Fruit fly (Drosophila melanogaster): Measurements from ENCODE around the gene chinmo.

The chinmo gene

DNA sequence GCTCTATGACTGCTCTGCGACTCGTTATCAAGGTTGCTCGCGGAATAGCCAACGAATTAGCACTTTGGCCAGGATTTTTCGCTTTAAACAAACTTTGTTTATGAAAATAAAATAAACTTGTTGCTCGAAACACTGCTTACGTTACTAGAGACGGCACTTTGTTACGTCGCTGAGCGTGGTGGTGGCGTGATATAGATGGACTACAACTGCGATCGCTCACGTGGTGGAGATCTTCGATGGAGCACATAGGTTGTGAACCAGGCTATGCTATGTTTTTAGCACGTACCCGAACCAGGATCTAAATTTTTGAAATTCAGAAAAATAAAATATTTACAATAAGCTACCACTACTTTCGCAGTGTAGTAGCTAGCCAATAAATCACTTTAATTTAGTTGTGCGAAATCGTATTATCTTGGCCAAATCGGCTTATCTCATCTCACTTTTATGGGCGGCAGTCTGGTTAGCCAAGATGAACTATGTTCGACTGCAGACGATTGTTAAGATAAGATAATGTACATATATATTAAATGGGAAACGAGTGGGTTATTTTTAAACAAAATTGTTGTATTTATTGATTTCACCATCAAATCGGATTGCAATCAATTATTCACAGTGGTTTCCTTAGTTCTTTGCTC, 64.8 kb downstream of the chinmo start, which contains the start of gene frtz:
TSS of gene frtz (minus strand) at position 153 of the 635 bp plus-strand sequence.
- TF ChIP-seq Mnt (GFP tag; optimal IDR thresholded peaks at IDR 0.05) = peak; percentile 39
- TF ChIP-seq Crg-1 (GFP tag; optimal IDR thresholded peaks at IDR 0.05) = no peak
- no peak for TF ChIP-seq CG7101 (tag; optimal IDR thresholded peaks at IDR 0.05)
- TF ChIP-seq CG11617 (GFP tag; optimal IDR thresholded peaks at IDR 0.05) = peak; percentile 18
- no peak for TF ChIP-seq CG12768 (GFP tag; optimal IDR thresholded peaks at IDR 0.05)
- no peak for TF ChIP-seq toe (GFP tag; optimal IDR thresholded peaks at IDR 0.05)
- TF ChIP-seq Clk (GFP tag; optimal IDR thresholded peaks at IDR 0.05) = no peak
- TF ChIP-seq bab1 (GFP tag; optimal IDR thresholded peaks at IDR 0.05) = peak; percentile 38

dm6 chr2L:1717247-1717646, 66.2 kb downstream of the chinmo start:
- TF ChIP-seq cnc (optimal IDR thresholded peaks at IDR 0.05) (no peak), toe (GFP tag; optimal IDR thresholded peaks at IDR 0.05) (no peak), Hr96 (GFP tag; optimal IDR thresholded peaks at IDR 0.05) (no peak), kay (GFP tag; ENCODE audit: borderline replicate concordance) (no peak), CG5204 (GFP tag; optimal IDR thresholded peaks at IDR 0.05) (no peak)

DNA sequence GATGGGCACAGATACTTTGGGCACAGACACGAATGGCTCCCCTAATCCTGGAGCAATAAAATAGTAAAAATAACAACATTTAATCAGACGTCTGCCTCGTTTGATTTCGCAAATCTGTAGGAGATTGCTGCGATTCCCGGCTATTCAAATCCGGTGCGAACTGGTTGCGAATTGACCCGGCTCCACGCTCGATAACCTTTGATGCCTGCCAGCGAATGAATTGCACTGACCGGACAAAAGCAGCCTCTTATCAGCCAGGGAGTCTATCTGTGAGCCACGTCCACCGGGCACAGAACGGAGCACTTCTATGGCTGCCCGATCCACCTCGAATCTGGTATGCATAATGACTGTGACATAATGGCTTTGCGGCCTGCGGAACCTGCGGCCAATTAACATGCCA, 68.9 kb downstream of the chinmo start:
- no peak for TF ChIP-seq CG5204 (GFP tag; optimal IDR thresholded peaks at IDR 0.05)
- no peak for TF ChIP-seq Crg-1 (GFP tag; optimal IDR thresholded peaks at IDR 0.05)
- no peak for TF ChIP-seq tj (GFP tag; optimal IDR thresholded peaks at IDR 0.05)
- no peak for TF ChIP-seq CG1620 (GFP tag; optimal IDR thresholded peaks at IDR 0.05)
- TF ChIP-seq ovo (GFP tag; optimal IDR thresholded peaks at IDR 0.05) = no peak
- no peak for TF ChIP-seq Hr96 (GFP tag; optimal IDR thresholded peaks at IDR 0.05)
- no peak for TF ChIP-seq CG11617 (GFP tag; optimal IDR thresholded peaks at IDR 0.05)
- no peak for TF ChIP-seq Mnt (GFP tag; optimal IDR thresholded peaks at IDR 0.05)
- no peak for TF ChIP-seq cnc (optimal IDR thresholded peaks at IDR 0.05)
- TF ChIP-seq cic (GFP tag; optimal IDR thresholded peaks at IDR 0.05) = no peak
- no peak for TF ChIP-seq CG33017 (tag; optimal IDR thresholded peaks at IDR 0.05)
- no peak for TF ChIP-seq Clk (GFP tag; optimal IDR thresholded peaks at IDR 0.05)
- no peak for TF ChIP-seq CG14711 (tag; optimal IDR thresholded peaks at IDR 0.05)
- no peak for TF ChIP-seq kay (GFP tag; ENCODE audit: borderline replicate concordance)
- no peak for TF ChIP-seq toe (GFP tag; optimal IDR thresholded peaks at IDR 0.05)
- no peak for TF ChIP-seq CG7101 (tag; optimal IDR thresholded peaks at IDR 0.05)
- TF ChIP-seq bab1 (GFP tag; optimal IDR thresholded peaks at IDR 0.05) = no peak
- TF ChIP-seq CG12768 (GFP tag; optimal IDR thresholded peaks at IDR 0.05) = no peak
- no peak for TF ChIP-seq CG7045 (GFP tag; optimal IDR thresholded peaks at IDR 0.05)

dm6 chr2L:1720846-1721506, 69.9 kb downstream of the chinmo start:
- TF ChIP-seq Mnt (GFP tag; optimal IDR thresholded peaks at IDR 0.05) (peak; percentile 16), kay (GFP tag; ENCODE audit: borderline replicate concordance) (no peak), Crg-1 (GFP tag; optimal IDR thresholded peaks at IDR 0.05) (no peak), CG33017 (tag; optimal IDR thresholded peaks at IDR 0.05) (no peak), CG12768 (GFP tag; optimal IDR thresholded peaks at IDR 0.05) (peak; percentile 38), cic (GFP tag; optimal IDR thresholded peaks at IDR 0.05) (peak; percentile 81), toe (GFP tag; optimal IDR thresholded peaks at IDR 0.05) (no peak)

DNA sequence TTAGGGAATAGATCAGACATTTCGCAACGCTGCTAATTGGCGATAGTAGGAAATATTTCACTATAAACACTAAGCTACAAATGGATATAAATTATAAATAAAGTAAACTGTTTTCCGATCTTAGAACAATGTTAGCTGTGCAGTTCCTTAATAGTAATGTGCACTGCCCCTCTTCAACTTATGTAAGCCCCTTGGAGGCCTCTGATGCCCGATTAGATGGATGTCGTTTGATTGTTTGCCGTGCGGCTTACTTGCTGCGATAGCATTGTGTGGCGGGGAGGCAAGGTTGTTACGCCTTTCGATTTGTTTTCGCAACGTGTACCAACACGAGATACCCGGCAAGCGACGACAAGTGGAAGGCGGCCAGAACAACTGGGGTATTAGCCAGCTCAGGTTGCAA, 71.2 kb downstream of the chinmo start:
- TF ChIP-seq cnc (optimal IDR thresholded peaks at IDR 0.05) = no peak
- TF ChIP-seq cic (GFP tag; optimal IDR thresholded peaks at IDR 0.05) = peak; percentile 29
- TF ChIP-seq Mnt (GFP tag; optimal IDR thresholded peaks at IDR 0.05) = peak; percentile 10

dm6 chr2L:1723135-1723936, 72.3 kb downstream of the chinmo start:
- TF ChIP-seq Hr96 (GFP tag; optimal IDR thresholded peaks at IDR 0.05) (peak; percentile 22), CG7045 (GFP tag; optimal IDR thresholded peaks at IDR 0.05) (peak; percentile 18), CG7101 (tag; optimal IDR thresholded peaks at IDR 0.05) (no peak), CG33017 (tag; optimal IDR thresholded peaks at IDR 0.05) (peak; percentile 20)

- TF ChIP-seq Mnt (GFP tag; optimal IDR thresholded peaks at IDR 0.05) (peak; percentile 60), kay (GFP tag; ENCODE audit: borderline replicate concordance) (no peak), toe (GFP tag; optimal IDR thresholded peaks at IDR 0.05) (no peak), cic (GFP tag; optimal IDR thresholded peaks at IDR 0.05) (peak; percentile 76), tj (GFP tag; optimal IDR thresholded peaks at IDR 0.05) (no peak), ovo (GFP tag; optimal IDR thresholded peaks at IDR 0.05) (no peak), Crg-1 (GFP tag; optimal IDR thresholded peaks at IDR 0.05) (peak; percentile 2), CG5204 (GFP tag; optimal IDR thresholded peaks at IDR 0.05) (no peak), CG33017 (tag; optimal IDR thresholded peaks at IDR 0.05) (peak; percentile 29), cnc (optimal IDR thresholded peaks at IDR 0.05) (no peak), CG7045 (GFP tag; optimal IDR thresholded peaks at IDR 0.05) (no peak), CG1620 (GFP tag; optimal IDR thresholded peaks at IDR 0.05) (peak; percentile 45), pad (GFP tag; optimal IDR thresholded peaks at IDR 0.05) (peak; percentile 42), CG7101 (tag; optimal IDR thresholded peaks at IDR 0.05) (peak; percentile 93), CG11617 (GFP tag; optimal IDR thresholded peaks at IDR 0.05) (peak; percentile 46), CG12768 (GFP tag; optimal IDR thresholded peaks at IDR 0.05) (peak; percentile 24), Hr96 (GFP tag; optimal IDR thresholded peaks at IDR 0.05) (no peak), Clk (GFP tag; optimal IDR thresholded peaks at IDR 0.05) (no peak), bab1 (GFP tag; optimal IDR thresholded peaks at IDR 0.05) (peak; percentile 60), CG14711 (tag; optimal IDR thresholded peaks at IDR 0.05) (no peak)
Measured at dm6 chr2L:1723937-1724591, 73.0 kb downstream of the chinmo start, which contains the start of gene Rim2. Gene Rim2 (minus strand): TSS chr2L:1724388.
